Worm (Caenorhabditis elegans) whole organism, late embryonic: ENCODE data around the gene M02E1.1.
A peak's percentile ranks its signal among the peaks of the same experiment; 100 is the strongest.
"Not testable (repeated sequence)": the region's sequence is repeated elsewhere in the genome, so short reads cannot be mapped to it uniquely, and the experiment has no call there.

Experiments used
- C08G9.2 ChIP-seq: sonication (generic microtip); optimal IDR thresholded peaks from 2 replicates; lab custom pipeline; 2016; ENCODE audit warnings: mild to moderate bottlenecking, missing genetic modification characterization, moderate library complexity, missing compliant biosample characterization
- K02D7.2 ChIP-seq: sonication (generic microtip); optimal IDR thresholded peaks from 2 replicates; lab custom pipeline; 2017; ENCODE audit warnings: mild to moderate bottlenecking, missing genetic modification characterization, missing compliant biosample characterization
- K09A11.1 ChIP-seq: sonication (generic microtip); optimal IDR thresholded peaks from 2 replicates; lab custom pipeline; 2017; ENCODE audit warnings: antibody characterized with exemption, mild to moderate bottlenecking, missing genetic modification characterization, missing compliant biosample characterization; ENCODE audit not compliant: insufficient read depth
- ahr-1 ChIP-seq: sonication (generic microtip); optimal IDR thresholded peaks from 2 replicates; lab custom pipeline; 2016; ENCODE audit warnings: missing genetic modification characterization, missing compliant biosample characterization
- ama-1 ChIP-seq: fragments of 150-350 bp; optimal IDR thresholded peaks from 2 replicates; lab custom pipeline; 2014
- ceh-14 ChIP-seq: sonication (generic microtip); optimal IDR thresholded peaks from 2 replicates; lab custom pipeline; 2016; ENCODE audit warnings: missing genotype, missing genetic modification characterization, missing compliant biosample characterization
- ceh-18 ChIP-seq: sonication (generic microtip); optimal IDR thresholded peaks from 2 replicates; lab custom pipeline; 2016; ENCODE audit warnings: missing genetic modification characterization, missing compliant biosample characterization
- ceh-2 ChIP-seq: sonication (generic microtip); optimal IDR thresholded peaks from 2 replicates; lab custom pipeline; 2016; ENCODE audit warnings: missing genotype, missing genetic modification characterization, missing compliant biosample characterization
- ceh-22 ChIP-seq: sonication (generic microtip); optimal IDR thresholded peaks from 2 replicates; lab custom pipeline; 2017; ENCODE audit warnings: missing biosample characterization, missing genetic modification characterization
- ceh-24 ChIP-seq: sonication (generic microtip); optimal IDR thresholded peaks from 2 replicates; lab custom pipeline; 2016; ENCODE audit warnings: mild to moderate bottlenecking, missing genetic modification characterization, missing compliant biosample characterization
- ceh-30 ChIP-seq: fragments of 150-350 bp; optimal IDR thresholded peaks from 2 replicates; lab custom pipeline; 2014; ENCODE audit warnings: missing biosample characterization, missing genetic modification characterization
- ceh-31 ChIP-seq: sonication (generic microtip); optimal IDR thresholded peaks from 2 replicates; lab custom pipeline; 2016; ENCODE audit warnings: missing genetic modification characterization, missing compliant biosample characterization
- ceh-34 ChIP-seq: sonication (generic microtip); optimal IDR thresholded peaks from 2 replicates; lab custom pipeline; 2016; ENCODE audit warnings: mild to moderate bottlenecking, missing genetic modification characterization, missing compliant biosample characterization
- ceh-6 ChIP-seq: fragments of 200-800 bp; sonication (Bioruptor generic); optimal IDR thresholded peaks from 2 replicates; lab custom pipeline; 2018; ENCODE audit warnings: mild to moderate bottlenecking, missing genetic modification characterization, missing compliant biosample characterization
- ceh-9 ChIP-seq: sonication (generic microtip); optimal IDR thresholded peaks from 2 replicates; lab custom pipeline; 2016; ENCODE audit warnings: mild to moderate bottlenecking, missing genetic modification characterization, inconsistent platforms, missing compliant biosample characterization
- che-1 ChIP-seq: sonication (generic microtip); optimal IDR thresholded peaks from 2 replicates; lab custom pipeline; 2016; ENCODE audit warnings: mild to moderate bottlenecking, missing genetic modification characterization, missing compliant biosample characterization
- dmd-4 ChIP-seq: sonication (generic microtip); optimal IDR thresholded peaks from 2 replicates; lab custom pipeline; 2016; ENCODE audit warnings: borderline replicate concordance, missing genetic modification characterization, missing compliant biosample characterization
- dve-1 ChIP-seq: sonication (generic microtip); optimal IDR thresholded peaks from 2 replicates; lab custom pipeline; 2017; ENCODE audit warnings: antibody characterized with exemption, mild to moderate bottlenecking, missing genetic modification characterization, missing compliant biosample characterization
- elt-4 ChIP-seq: sonication (generic microtip); optimal IDR thresholded peaks from 2 replicates; lab custom pipeline; 2016; ENCODE audit warnings: missing genetic modification characterization, missing compliant biosample characterization
- fax-1 ChIP-seq: sonication (generic microtip); optimal IDR thresholded peaks from 2 replicates; lab custom pipeline; 2016; ENCODE audit warnings: missing genotype, missing genetic modification characterization, missing compliant biosample characterization
- fkh-10 ChIP-seq: fragments of 150-350 bp; optimal IDR thresholded peaks from 2 replicates; lab custom pipeline; 2014; ENCODE audit warnings: missing biosample characterization, missing genetic modification reagents, missing genetic modification characterization
- fkh-6 ChIP-seq: sonication (generic microtip); optimal IDR thresholded peaks from 2 replicates; lab custom pipeline; 2016; ENCODE audit warnings: missing genetic modification characterization, missing compliant biosample characterization
- hlh-13 ChIP-seq: fragments of 200-800 bp; sonication (Bioruptor generic); optimal IDR thresholded peaks from 2 replicates; lab custom pipeline; 2018; ENCODE audit warnings: mild to moderate bottlenecking, missing genetic modification characterization, missing compliant biosample characterization
- hlh-15 ChIP-seq: sonication (generic microtip); optimal IDR thresholded peaks from 2 replicates; lab custom pipeline; 2016; ENCODE audit warnings: missing genetic modification characterization, missing compliant biosample characterization
- hlh-30 ChIP-seq: sonication (generic microtip); optimal IDR thresholded peaks from 2 replicates; lab custom pipeline; 2017; ENCODE audit warnings: antibody characterized with exemption, missing genetic modification characterization, missing compliant biosample characterization; ENCODE audit not compliant: insufficient read depth
- hlh-6 ChIP-seq: sonication (generic microtip); optimal IDR thresholded peaks from 2 replicates; lab custom pipeline; 2016; ENCODE audit warnings: missing genotype, missing genetic modification characterization, missing compliant biosample characterization
- lin-11 ChIP-seq: fragments of 200-800 bp; sonication (Bioruptor generic); optimal IDR thresholded peaks from 2 replicates; lab custom pipeline; 2018; ENCODE audit warnings: mild to moderate bottlenecking, missing genetic modification characterization, missing compliant biosample characterization
- madf-2 ChIP-seq: sonication (generic microtip); optimal IDR thresholded peaks from 2 replicates; lab custom pipeline; 2017; ENCODE audit warnings: missing genetic modification characterization, missing compliant biosample characterization
- nfya-1 ChIP-seq: sonication (generic microtip); optimal IDR thresholded peaks from 2 replicates; lab custom pipeline; 2017; ENCODE audit warnings: missing genetic modification characterization, mild to moderate bottlenecking, missing compliant biosample characterization, antibody characterized with exemption, moderate library complexity
- npax-4 ChIP-seq: sonication (generic microtip); optimal IDR thresholded peaks from 2 replicates; lab custom pipeline; 2016; ENCODE audit warnings: missing genetic modification characterization, missing compliant biosample characterization
- pha-2 ChIP-seq: sonication (generic microtip); optimal IDR thresholded peaks from 2 replicates; lab custom pipeline; 2017; ENCODE audit warnings: mild to moderate bottlenecking, missing genetic modification characterization, missing compliant biosample characterization
- pros-1 ChIP-seq: fragments of 150-350 bp; optimal IDR thresholded peaks from 2 replicates; lab custom pipeline; 2014; ENCODE audit warnings: missing biosample characterization, missing genetic modification reagents, missing genetic modification characterization
- sox-2 ChIP-seq: fragments of 200-800 bp; sonication (Bioruptor generic); IDR thresholded peaks from 2 replicates; pipeline ENCODE4 v1.3.6; 2022; ENCODE audit warnings: missing genetic modification reagents, missing genetic modification characterization, missing compliant biosample characterization
- sox-4 ChIP-seq: sonication (generic microtip); optimal IDR thresholded peaks from 2 replicates; lab custom pipeline; 2017; ENCODE audit warnings: mild to moderate bottlenecking, missing genetic modification characterization, inconsistent platforms, missing compliant biosample characterization
- tbx-2 ChIP-seq: sonication (generic microtip); optimal IDR thresholded peaks from 2 replicates; lab custom pipeline; 2016; ENCODE audit warnings: missing genetic modification characterization, missing compliant biosample characterization
- tbx-7 ChIP-seq: sonication (generic microtip); optimal IDR thresholded peaks from 2 replicates; lab custom pipeline; 2016; ENCODE audit warnings: missing genotype, missing genetic modification characterization, missing compliant biosample characterization
- ttx-3 ChIP-seq: sonication (generic microtip); optimal IDR thresholded peaks from 2 replicates; lab custom pipeline; 2016; ENCODE audit warnings: missing genetic modification reagents, missing genetic modification characterization, missing compliant biosample characterization
- unc-42 ChIP-seq: sonication (generic microtip); optimal IDR thresholded peaks from 2 replicates; lab custom pipeline; 2016; ENCODE audit warnings: missing genotype, missing genetic modification characterization, missing compliant biosample characterization
- unc-55 ChIP-seq: sonication (generic microtip); optimal IDR thresholded peaks from 2 replicates; lab custom pipeline; 2017; ENCODE audit warnings: missing biosample characterization, missing genetic modification reagents, missing genetic modification characterization
- unc-86 ChIP-seq: sonication (generic microtip); optimal IDR thresholded peaks from 2 replicates; lab custom pipeline; 2016; ENCODE audit warnings: missing genetic modification characterization, missing compliant biosample characterization
- ztf-16 ChIP-seq: sonication (generic microtip); optimal IDR thresholded peaks from 2 replicates; lab custom pipeline; 2017; ENCODE audit warnings: missing genetic modification characterization, missing compliant biosample characterization

The M02E1.1 gene

ce11 chrX:322223-322622, 3.7 kb upstream of the M02E1.1 start, which contains the start of gene M02E1.3:
TSS of gene M02E1.3 (plus strand) at chrX:322523.
- not testable (repeated sequence) for TF ChIP-seq K09A11.1, che-1, sox-4 (tag; lab: Kevin White, UChicago)

ce11 chrX:324021-324420, 1.9 kb upstream of the M02E1.1 start:
- TF ChIP-seq lin-11 (tag; lab: Kevin White, UChicago) (no peak), ceh-18 (peak; percentile 45), elt-4 (tag; lab: Kevin White, UChicago) (no peak), ceh-2 (tag; lab: Kevin White, UChicago) (no peak), dmd-4 (no peak), ceh-14 (tag; lab: Kevin White, UChicago) (peak; percentile 48), ztf-16 (no peak), hlh-30 (peak; percentile 39), fkh-10 (GFP tag; lab: Kevin White, UChicago) (no peak), hlh-13 (GFP tag; lab: Kevin White, UChicago) (no peak), tbx-2 (tag; lab: Kevin White, UChicago) (peak; percentile 18), ceh-24 (tag; lab: Kevin White, UChicago) (no peak), ceh-6 (GFP tag; lab: Kevin White, UChicago) (no peak), hlh-6 (tag; lab: Kevin White, UChicago) (no peak), ttx-3 (no peak), ceh-31 (peak; percentile 45), fkh-6 (tag; lab: Kevin White, UChicago) (no peak), C08G9.2 (tag; lab: Kevin White, UChicago) (no peak), nfya-1 (tag; lab: Kevin White, UChicago) (peak; percentile 50), ceh-34 (tag; lab: Kevin White, UChicago) (no peak), K02D7.2 (tag; lab: Kevin White, UChicago) (no peak), ceh-30 (tag; lab: Kevin White, UChicago) (no peak), pha-2 (no peak), ama-1 (lab: Kevin White, UChicago) (no peak), hlh-15 (tag; lab: Kevin White, UChicago) (no peak), unc-42 (peak; percentile 32), fax-1 (tag; lab: Kevin White, UChicago) (no peak), sox-2 (GFP tag; lab: Robert Waterston, UW) (no peak), che-1 (tag; lab: Kevin White, UChicago) (no peak), K09A11.1 (tag; lab: Kevin White, UChicago) (no peak), madf-2 (no peak), dve-1 (tag; lab: Kevin White, UChicago) (no peak), npax-4 (tag; lab: Kevin White, UChicago) (no peak), ahr-1 (tag; lab: Kevin White, UChicago) (no peak), tbx-7 (tag; lab: Kevin White, UChicago) (no peak), unc-86 (tag; lab: Kevin White, UChicago) (no peak)
- TF ChIP-seq, all 69 proteins: peak for 7

ce11 chrX:328736-329135, 2.8 kb downstream of the M02E1.1 start:
- TF ChIP-seq pros-1 (no peak), dmd-4 (no peak), ceh-22 (no peak), ceh-31 (no peak), ztf-16 (no peak), K09A11.1 (tag; lab: Kevin White, UChicago) (no peak), ceh-24 (tag; lab: Kevin White, UChicago) (no peak), ceh-9 (tag; lab: Kevin White, UChicago) (no peak), hlh-30 (no peak), unc-55 (GFP tag; lab: Kevin White, UChicago) (no peak), ttx-3 (no peak), ceh-34 (tag; lab: Kevin White, UChicago) (no peak)
